Worm (Caenorhabditis elegans): ENCODE data around the gene C33D9.3.
"Not testable (repeated sequence)": the region's sequence is repeated elsewhere in the genome, so short reads cannot be mapped to it uniquely, and the experiment has no call there.

DNA sequence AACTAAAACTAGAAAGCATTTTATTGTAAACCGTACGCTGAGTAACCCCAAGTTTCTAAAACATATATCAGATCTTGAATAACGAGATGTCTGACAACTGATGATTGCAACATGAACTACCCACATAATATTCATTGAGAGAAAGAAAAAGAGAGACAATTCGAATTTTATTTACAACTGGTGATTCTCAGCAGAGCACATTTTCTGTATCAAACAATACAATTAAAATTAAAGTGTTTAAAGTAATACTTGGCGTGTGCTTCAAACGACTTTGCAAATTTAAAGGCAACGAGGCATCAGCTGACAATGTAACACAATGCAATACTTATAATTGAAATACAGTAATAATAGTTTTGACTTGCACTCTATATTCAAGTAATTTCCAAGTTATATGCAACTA, 4.7 kb downstream of the C33D9.3 start, which contains the start of gene C33D9.10:
- TF ChIP-seq nfya-1 (tag; optimal IDR thresholded peaks at IDR 0.05; ENCODE audit: insufficient read depth); elt-3 (tag; optimal IDR thresholded peaks at IDR 0.05); ZK546.5 (tag; optimal IDR thresholded peaks at IDR 0.05): not testable (repeated sequence)

Data from whole organism, L3 larva.